Worm (Caenorhabditis elegans) whole organism, midembryonic: ENCODE results near the gene Y38A10A.2.

Experiments used
- T22C8.4 ChIP-seq: fragments of 200-800 bp; sonication (Bioruptor generic); IDR thresholded peaks from 2 replicates; pipeline ENCODE4 v1.3.6; 2022; ENCODE audit warnings: missing genetic modification characterization, missing compliant biosample characterization
- cog-1 ChIP-seq: sonication (generic microtip); optimal IDR thresholded peaks from 2 replicates; lab custom pipeline; 2016; ENCODE audit warnings: missing genetic modification characterization, missing compliant biosample characterization
- flt-1 ChIP-seq: fragments of 200-800 bp; sonication (Bioruptor generic); IDR thresholded peaks from 2 replicates; pipeline ENCODE4 v1.3.6; 2022; ENCODE audit warnings: missing genetic modification characterization, missing compliant biosample characterization
- klf-2 ChIP-seq: fragments of 200-800 bp; sonication (Bioruptor generic); conservative IDR thresholded peaks from 2 replicates; pipeline ENCODE4 v1.3.6; 2022; ENCODE audit warnings: missing genetic modification reagents, missing genetic modification characterization, missing compliant biosample characterization
- med-1 ChIP-seq: sonication (generic microtip); optimal IDR thresholded peaks from 2 replicates; lab custom pipeline; 2017; ENCODE audit warnings: missing genetic modification characterization, mild to moderate bottlenecking, missing compliant biosample characterization, antibody characterized with exemption, missing genetic modification reagents; ENCODE audit not compliant: insufficient read depth
- ref-1 ChIP-seq: fragments of 200-800 bp; sonication (Bioruptor generic); conservative IDR thresholded peaks from 2 replicates; pipeline ENCODE4 v1.3.6; 2022; ENCODE audit warnings: missing genetic modification reagents, missing genetic modification characterization, missing compliant biosample characterization
- tab-1 ChIP-seq: fragments of 200-800 bp; sonication (Bioruptor generic); IDR thresholded peaks from 2 replicates; pipeline ENCODE4 v1.3.6; 2022; ENCODE audit warnings: missing genetic modification characterization, missing compliant biosample characterization
- ztf-29 ChIP-seq: fragments of 200-800 bp; sonication (Bioruptor generic); IDR thresholded peaks from 2 replicates; pipeline ENCODE4 v1.3.6; 2022; ENCODE audit warnings: missing genetic modification reagents, missing genetic modification characterization, missing compliant biosample characterization

DNA sequence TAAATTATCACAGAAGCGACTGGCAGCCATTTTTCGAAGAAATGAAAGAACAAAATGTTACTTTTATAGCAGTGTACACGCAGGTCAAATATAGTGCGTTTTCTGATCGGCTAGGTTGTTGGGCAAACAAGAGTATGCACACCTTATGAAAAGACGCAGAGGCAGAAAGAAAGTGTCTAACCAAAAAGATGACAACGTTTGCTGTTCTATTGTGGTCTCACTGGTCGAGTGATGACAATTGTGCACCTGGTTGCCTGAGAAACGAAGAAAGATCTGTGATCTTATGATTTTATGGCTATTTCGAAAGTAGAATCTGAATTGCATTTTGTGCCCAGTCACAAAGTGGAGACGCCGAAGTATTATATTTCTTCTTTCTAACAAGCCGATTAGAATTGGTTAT, 47.3 kb upstream of the Y38A10A.2 start, which contains the start of gene F17A9.4:
- TF ChIP-seq med-1 (GFP tag; lab: Kevin White, UChicago) (no peak), T22C8.4 (GFP tag; lab: Robert Waterston, UW) (no peak), flt-1 (GFP tag; lab: Robert Waterston, UW) (no peak), ref-1 (GFP tag; lab: Robert Waterston, UW) (no peak), ztf-29 (GFP tag; lab: Robert Waterston, UW) (no peak), klf-2 (no peak), cog-1 (tag; lab: Kevin White, UChicago) (no peak), tab-1 (GFP tag; lab: Robert Waterston, UW) (no peak)
